Worm (Caenorhabditis elegans): ENCODE data around the gene lin-48.

The lin-48 gene

DNA sequence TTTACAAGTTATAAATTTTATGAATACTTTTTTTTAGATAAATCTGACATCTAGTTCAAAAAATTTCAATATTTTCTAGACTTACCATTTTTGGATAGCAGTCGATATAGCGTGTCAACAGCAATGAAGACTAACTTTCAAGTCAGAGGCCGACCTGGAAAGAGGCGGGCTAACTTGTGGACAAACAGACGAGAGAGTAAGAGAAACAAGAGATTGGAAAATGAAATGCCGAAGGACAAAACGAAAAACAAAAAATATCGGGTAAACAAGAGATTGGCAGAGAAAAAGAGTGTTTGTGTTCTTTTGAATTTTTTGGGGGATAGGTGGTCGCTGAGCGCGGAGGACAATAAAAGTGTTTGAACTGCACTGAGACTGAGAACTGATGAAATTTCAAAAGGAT, 27.9 kb downstream of the lin-48 start, which contains the start of gene lec-4:
lec-4 (minus strand) TSS at position 154 of the 400 bp plus-strand sequence.
- TF ChIP-seq W03F9.2 (tag; optimal IDR thresholded peaks at IDR 0.05) (no peak), him-1 (tag; optimal IDR thresholded peaks at IDR 0.05) (no peak), dao-5 (tag; optimal IDR thresholded peaks at IDR 0.05) (no peak)

DNA sequence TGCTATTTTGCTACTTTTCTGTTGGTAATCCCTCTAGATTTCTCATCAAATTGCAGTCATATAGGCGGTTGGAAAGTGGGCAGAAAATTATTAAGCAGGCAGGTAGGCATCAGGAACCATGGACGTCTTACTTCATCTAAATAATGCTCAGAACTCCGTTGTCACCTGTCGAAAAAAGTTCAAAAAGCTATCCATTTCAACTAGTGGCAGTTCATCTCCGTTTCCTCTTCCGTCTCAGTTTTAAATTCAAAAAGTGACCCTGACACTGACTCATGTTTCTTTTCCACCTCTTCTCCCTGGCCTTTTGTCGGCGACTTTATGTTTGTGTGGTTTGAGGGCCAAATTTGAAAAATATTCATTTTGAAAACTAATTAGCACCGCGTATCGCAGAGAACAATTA, 29.3 kb downstream of the lin-48 start:
- TF ChIP-seq dao-5 (tag; optimal IDR thresholded peaks at IDR 0.05) (no peak), him-1 (tag; optimal IDR thresholded peaks at IDR 0.05) (no peak), W03F9.2 (tag; optimal IDR thresholded peaks at IDR 0.05) (no peak)

DNA sequence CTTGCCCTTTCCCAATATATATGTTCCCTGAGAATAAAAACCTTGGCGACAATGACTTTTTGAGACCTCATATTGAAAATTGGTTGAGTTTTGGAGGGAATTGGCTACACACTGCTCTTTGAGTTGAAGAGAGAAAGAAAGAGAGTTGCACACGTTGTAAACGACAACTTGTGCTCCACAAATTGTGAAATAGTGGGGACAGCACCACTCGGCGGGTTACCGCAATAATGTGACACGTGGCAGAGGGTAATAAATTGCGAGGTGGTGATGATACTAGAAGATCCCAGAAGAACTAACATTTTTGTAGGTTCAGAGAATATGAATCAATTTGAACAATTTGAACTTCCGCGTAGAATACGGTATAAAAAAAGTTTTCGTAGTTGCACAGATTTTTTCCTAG, 36.6 kb downstream of the lin-48 start:
- no peak for TF ChIP-seq W03F9.2 (tag; optimal IDR thresholded peaks at IDR 0.05)
- no peak for TF ChIP-seq him-1 (tag; optimal IDR thresholded peaks at IDR 0.05)
- no peak for TF ChIP-seq dao-5 (tag; optimal IDR thresholded peaks at IDR 0.05)

DNA sequence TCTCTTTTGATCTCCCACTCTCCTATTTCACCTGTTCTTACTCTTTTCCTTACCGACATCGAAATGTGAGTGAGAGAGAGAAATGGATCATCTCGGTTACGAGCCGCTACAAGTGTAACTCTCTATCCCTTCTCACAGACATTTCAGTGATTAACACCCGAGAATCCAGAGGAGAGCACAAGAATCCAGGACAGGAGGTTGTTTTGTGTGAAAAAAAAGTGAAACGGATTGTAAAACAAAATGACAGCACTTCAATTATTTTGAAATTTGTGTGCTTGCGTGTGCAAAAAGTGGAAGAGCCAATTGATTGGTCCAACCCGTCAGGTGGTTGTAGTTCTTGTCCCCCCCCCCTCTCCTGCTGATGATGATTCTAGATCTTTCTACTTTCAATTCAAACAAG, 37.6 kb downstream of the lin-48 start:
- TF ChIP-seq him-1 (tag; optimal IDR thresholded peaks at IDR 0.05) (no peak), W03F9.2 (tag; optimal IDR thresholded peaks at IDR 0.05) (no peak), dao-5 (tag; optimal IDR thresholded peaks at IDR 0.05) (no peak)

DNA sequence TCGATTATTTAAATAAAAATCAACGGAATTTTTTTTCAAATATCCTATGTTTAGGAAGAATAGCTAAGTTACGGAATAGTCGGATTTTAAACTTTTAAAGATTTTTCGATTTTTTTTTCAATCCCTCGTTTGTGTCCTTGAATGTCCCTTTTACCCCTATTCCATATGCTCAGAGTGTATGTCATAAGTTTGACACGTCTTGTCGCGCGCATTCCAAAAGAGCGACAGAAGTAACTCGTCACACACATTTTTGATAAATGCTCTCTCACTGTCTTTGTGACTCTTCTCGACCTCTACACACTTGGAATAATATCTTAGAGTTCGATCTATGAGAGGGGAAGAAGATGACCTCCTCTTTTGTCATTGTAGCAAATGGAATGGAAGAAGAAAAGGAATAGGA, 38.7 kb downstream of the lin-48 start:
- no peak for TF ChIP-seq him-1 (tag; optimal IDR thresholded peaks at IDR 0.05)
- no peak for TF ChIP-seq dao-5 (tag; optimal IDR thresholded peaks at IDR 0.05)
- TF ChIP-seq W03F9.2 (tag; optimal IDR thresholded peaks at IDR 0.05) = no peak

DNA sequence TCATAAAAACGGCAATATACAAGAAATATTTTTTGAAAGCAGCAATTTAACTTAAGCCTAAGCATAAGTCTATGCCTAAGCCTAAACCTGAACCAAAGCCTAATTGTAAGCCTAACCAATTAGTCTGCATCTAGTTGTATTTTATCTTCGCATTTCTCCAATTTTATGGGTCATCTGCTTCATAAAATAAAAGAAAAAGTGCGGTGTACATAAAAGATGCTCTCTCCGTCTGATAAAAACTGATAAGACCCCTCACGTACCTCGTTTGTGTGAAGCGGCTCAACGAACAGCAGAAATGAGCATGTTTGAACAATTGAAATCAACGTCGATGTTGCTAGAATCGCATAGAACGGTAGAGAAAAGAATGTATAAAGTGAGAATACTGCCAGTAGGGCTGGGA, 39.9 kb downstream of the lin-48 start:
- TF ChIP-seq him-1 (tag; optimal IDR thresholded peaks at IDR 0.05) (no peak), W03F9.2 (tag; optimal IDR thresholded peaks at IDR 0.05) (no peak), dao-5 (tag; optimal IDR thresholded peaks at IDR 0.05) (no peak)

DNA sequence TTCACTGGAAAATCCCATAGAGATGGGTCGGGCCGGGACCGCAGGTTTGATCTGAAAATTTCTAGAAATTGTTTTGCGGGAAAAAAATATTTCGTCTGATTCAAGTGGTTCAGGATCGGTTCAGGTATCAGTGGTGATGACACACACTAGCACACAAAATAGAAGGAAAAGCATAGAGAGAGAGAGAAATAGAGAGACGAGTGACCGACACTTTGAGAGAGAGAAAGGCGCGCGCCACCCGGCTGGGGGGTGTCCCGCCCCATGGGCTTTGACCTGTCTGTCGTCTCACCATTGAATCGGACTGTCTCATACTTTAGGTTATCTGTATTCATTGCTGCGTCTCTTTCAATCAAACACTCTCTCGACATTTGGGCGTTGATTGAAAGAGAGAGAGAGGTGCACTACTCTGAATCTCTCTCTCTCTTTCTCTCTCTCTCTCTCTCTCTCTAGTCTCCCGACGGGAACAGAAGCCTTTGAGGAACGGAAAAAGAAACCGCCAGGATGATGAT, 41.2 kb downstream of the lin-48 start, which contains the start of gene acy-3:
acy-3 (minus strand) TSS at position 51 of the 509 bp plus-strand sequence.
- TF ChIP-seq W03F9.2 (tag; optimal IDR thresholded peaks at IDR 0.05) (no peak), him-1 (tag; optimal IDR thresholded peaks at IDR 0.05) (no peak), dao-5 (tag; optimal IDR thresholded peaks at IDR 0.05) (no peak)

DNA sequence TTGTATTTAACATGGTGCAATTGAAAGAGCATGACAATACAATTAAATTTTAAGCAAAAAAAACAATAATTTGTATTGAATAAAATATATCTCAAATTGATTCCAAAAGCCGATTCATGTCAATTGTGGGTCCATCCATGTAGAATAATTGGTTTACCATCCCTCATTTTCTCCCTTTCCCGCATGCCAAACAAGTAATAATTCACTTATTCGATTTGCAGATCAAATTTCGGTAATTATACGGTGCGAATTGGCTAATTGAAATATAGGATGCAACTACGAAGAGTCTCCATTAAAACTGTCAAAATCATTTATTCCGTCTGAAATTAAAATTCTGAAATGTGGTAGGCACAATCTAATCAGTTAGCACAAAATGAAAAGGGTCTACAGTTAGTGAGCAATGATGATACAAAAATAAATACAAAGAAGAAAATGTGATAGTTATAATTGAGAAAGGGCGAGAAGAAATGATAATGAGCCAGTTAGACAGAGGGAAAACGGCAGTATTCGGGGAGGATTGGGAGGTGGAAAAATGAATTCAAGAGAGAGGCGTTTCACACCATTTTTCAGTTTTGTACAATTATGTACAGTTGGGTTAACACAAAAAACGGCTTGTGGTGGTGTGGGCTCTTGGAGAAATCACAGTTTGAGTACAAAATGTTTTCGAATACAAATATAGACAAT, 44.6 kb downstream of the lin-48 start:
- TF ChIP-seq W03F9.2 (tag; optimal IDR thresholded peaks at IDR 0.05) (no peak), dao-5 (tag; optimal IDR thresholded peaks at IDR 0.05) (no peak), him-1 (tag; optimal IDR thresholded peaks at IDR 0.05) (no peak)

DNA sequence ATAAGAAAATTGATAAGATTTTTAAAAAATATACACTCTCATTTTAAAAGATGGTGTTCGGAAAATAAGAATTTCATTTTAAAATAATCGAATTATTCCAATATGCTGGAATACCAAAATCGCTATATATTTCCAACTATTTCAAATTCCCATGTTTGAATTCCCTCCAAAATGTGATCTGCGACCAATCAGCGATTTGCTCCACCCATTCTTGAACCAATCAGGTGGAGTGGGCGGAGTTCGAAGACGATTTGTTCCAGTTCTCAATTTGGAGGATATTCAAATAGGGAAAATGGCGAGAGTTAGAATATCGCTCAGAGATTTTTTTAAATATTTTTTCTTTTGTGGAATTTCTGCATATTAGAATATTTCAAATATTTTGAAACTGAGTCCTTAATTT, 45.6 kb downstream of the lin-48 start:
- TF ChIP-seq W03F9.2 (tag; optimal IDR thresholded peaks at IDR 0.05) (no peak), him-1 (tag; optimal IDR thresholded peaks at IDR 0.05) (no peak), dao-5 (tag; optimal IDR thresholded peaks at IDR 0.05) (no peak)

DNA sequence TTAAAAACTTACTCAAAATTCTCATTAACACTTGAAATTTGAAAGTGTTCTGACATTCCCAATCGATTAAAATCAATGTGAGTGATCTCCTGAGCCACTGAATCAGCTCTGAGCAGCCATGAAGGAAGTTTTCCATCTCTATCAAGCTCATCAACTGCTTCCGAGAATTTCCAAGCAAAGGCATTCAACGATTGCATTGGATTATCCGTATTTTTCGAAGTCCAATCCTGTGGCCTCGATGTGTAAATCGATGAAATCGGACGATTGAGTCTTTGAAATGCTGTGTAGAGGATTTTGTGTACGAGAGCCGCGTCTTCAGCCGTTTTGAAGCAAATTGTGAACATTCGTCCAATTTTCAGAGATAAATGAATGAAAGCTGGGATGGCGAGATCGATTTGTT, 50.7 kb downstream of the lin-48 start:
- no peak for TF ChIP-seq dao-5 (tag; optimal IDR thresholded peaks at IDR 0.05)
- no peak for TF ChIP-seq W03F9.2 (tag; optimal IDR thresholded peaks at IDR 0.05)
- TF ChIP-seq him-1 (tag; optimal IDR thresholded peaks at IDR 0.05) = no peak
